Worm (Caenorhabditis elegans) whole organism, L2 larva: ENCODE measurements around the gene ech-3.

ENCODE experiments used
- C34F6.9 ChIP-seq: fragments of 150-350 bp; optimal IDR thresholded peaks from 2 replicates; lab custom pipeline; 2014; ENCODE audit warnings: missing biosample characterization, missing genetic modification characterization
- F13H6.1 ChIP-seq: sonication (generic microtip); optimal IDR thresholded peaks from 2 replicates; lab custom pipeline; 2016; ENCODE audit warnings: missing genetic modification characterization, missing compliant biosample characterization
- R02D3.7 ChIP-seq: fragments of 150-350 bp; optimal IDR thresholded peaks from 2 replicates; lab custom pipeline; 2014; ENCODE audit warnings: missing biosample characterization, missing genetic modification characterization
- Y55F3AM.14 ChIP-seq: fragments of 200-800 bp; sonication (Bioruptor generic); optimal IDR thresholded peaks from 2 replicates; lab custom pipeline; 2018; ENCODE audit warnings: mild to moderate bottlenecking, missing genetic modification characterization, missing compliant biosample characterization
- ZK546.5 ChIP-seq: sonication (generic microtip); optimal IDR thresholded peaks from 2 replicates; lab custom pipeline; 2017; ENCODE audit warnings: missing biosample characterization, missing genetic modification characterization
- alr-1 ChIP-seq: fragments of 150-350 bp; optimal IDR thresholded peaks from 2 replicates; lab custom pipeline; 2014; ENCODE audit warnings: missing biosample characterization, missing genetic modification characterization
- blmp-1 ChIP-seq: sonication (generic microtip); optimal IDR thresholded peaks from 2 replicates; lab custom pipeline; 2017; ENCODE audit warnings: missing genetic modification characterization, mild to moderate bottlenecking, missing compliant biosample characterization, antibody characterized with exemption, moderate library complexity; ENCODE audit not compliant: insufficient read depth
- ceh-16 ChIP-seq: fragments of 150-350 bp; optimal IDR thresholded peaks from 2 replicates; lab custom pipeline; 2014; ENCODE audit warnings: missing biosample characterization, missing genetic modification characterization
- crh-2 ChIP-seq: sonication (generic microtip); optimal IDR thresholded peaks from 2 replicates; lab custom pipeline; 2017; ENCODE audit warnings: missing biosample characterization, missing genetic modification characterization
- egl-27 ChIP-seq: sonication (generic microtip); optimal IDR thresholded peaks from 3 replicates; lab custom pipeline; 2017; ENCODE audit warnings: missing biosample characterization, missing genetic modification reagents, missing genetic modification characterization
- elt-1 ChIP-seq: fragments of 150-350 bp; optimal IDR thresholded peaks from 2 replicates; lab custom pipeline; 2014; ENCODE audit warnings: missing biosample characterization, missing genetic modification characterization
- fos-1 ChIP-seq: fragments of 150-350 bp; optimal IDR thresholded peaks from 2 replicates; lab custom pipeline; 2014; ENCODE audit warnings: missing biosample characterization, missing genetic modification characterization
- gmeb-1 ChIP-seq: fragments of 150-350 bp; optimal IDR thresholded peaks from 2 replicates; lab custom pipeline; 2014; ENCODE audit warnings: missing biosample characterization, missing genetic modification characterization
- lin-39 ChIP-seq: fragments of 150-350 bp; optimal IDR thresholded peaks from 2 replicates; lab custom pipeline; 2014; ENCODE audit warnings: missing biosample characterization, missing genetic modification reagents, missing genetic modification characterization
- lsy-2 ChIP-seq, 2 experiments: fragments of 150-350 bp in 1 of 2; sonication (generic microtip) in 1 of 2; optimal IDR thresholded peaks; 2 replicates each; lab custom pipeline; 2014 to 2017; ENCODE audit warnings: missing biosample characterization in 2 of 2, missing genetic modification characterization in 2 of 2
- mab-5 ChIP-seq: fragments of 150-350 bp; optimal IDR thresholded peaks from 2 replicates; lab custom pipeline; 2014; ENCODE audit warnings: missing biosample characterization, missing genetic modification characterization
- mdl-1 ChIP-seq, 2 experiments: fragments of 150-350 bp in 1 of 2; sonication (generic microtip) in 1 of 2; optimal IDR thresholded peaks; 2 replicates each; lab custom pipeline; 2017; ENCODE audit warnings: missing biosample characterization in 2 of 2, missing genetic modification characterization in 2 of 2
- nhr-11 ChIP-seq: fragments of 150-350 bp; optimal IDR thresholded peaks from 2 replicates; lab custom pipeline; 2014; ENCODE audit warnings: missing biosample characterization, missing genetic modification characterization
- nhr-129 ChIP-seq: fragments of 150-350 bp; optimal IDR thresholded peaks from 2 replicates; lab custom pipeline; 2014; ENCODE audit warnings: missing biosample characterization, missing genetic modification characterization
- nhr-21 ChIP-seq: fragments of 150-350 bp; optimal IDR thresholded peaks from 2 replicates; lab custom pipeline; 2014; ENCODE audit warnings: missing biosample characterization, missing genetic modification characterization
- nhr-237 ChIP-seq: fragments of 150-350 bp; optimal IDR thresholded peaks from 2 replicates; lab custom pipeline; 2014; ENCODE audit warnings: missing biosample characterization, missing genetic modification characterization
- nhr-25 ChIP-seq: fragments of 150-350 bp; sonication (generic microtip); optimal IDR thresholded peaks from 3 replicates; lab custom pipeline; 2014; ENCODE audit warnings: missing biosample characterization, missing genetic modification characterization
- nhr-6 ChIP-seq: fragments of 150-350 bp; optimal IDR thresholded peaks from 2 replicates; lab custom pipeline; 2014; ENCODE audit warnings: missing biosample characterization, missing genetic modification characterization
- sem-4 ChIP-seq: fragments of 150-350 bp; optimal IDR thresholded peaks from 2 replicates; lab custom pipeline; 2014; ENCODE audit warnings: missing biosample characterization, missing genetic modification reagents, missing genetic modification characterization
- skn-1 ChIP-seq: sonication (generic microtip); optimal IDR thresholded peaks from 2 replicates; lab custom pipeline; 2017; ENCODE audit warnings: missing biosample characterization, missing genetic modification characterization
- sma-9 ChIP-seq, 2 experiments: fragments of 150-350 bp in 1 of 2; sonication (generic microtip) in 1 of 2; optimal IDR thresholded peaks; 2 replicates each; lab custom pipeline; 2014 to 2016; ENCODE audit warnings: missing genetic modification characterization in 2 of 2, mild to moderate bottlenecking in 1 of 2, missing biosample characterization in 1 of 2, missing compliant biosample characterization in 1 of 2, missing genetic modification reagents in 1 of 2, moderate library complexity in 1 of 2
- unc-39 ChIP-seq: fragments of 150-350 bp; optimal IDR thresholded peaks from 2 replicates; lab custom pipeline; 2014; ENCODE audit warnings: missing biosample characterization, missing genetic modification characterization
- unc-55 ChIP-seq: fragments of 150-350 bp; sonication (generic microtip); optimal IDR thresholded peaks from 3 replicates; lab custom pipeline; 2014; ENCODE audit warnings: missing biosample characterization, missing genetic modification reagents, missing genetic modification characterization
- unc-62 ChIP-seq: fragments of 150-350 bp; optimal IDR thresholded peaks from 2 replicates; lab custom pipeline; 2014; ENCODE audit warnings: missing biosample characterization, missing genetic modification reagents, missing genetic modification characterization
- ztf-4 ChIP-seq: fragments of 150-350 bp; optimal IDR thresholded peaks from 2 replicates; lab custom pipeline; 2014; ENCODE audit warnings: missing biosample characterization, missing genetic modification characterization

Gene ech-3

ce11 chrV:7980993-7981595, 40.9 kb upstream of the ech-3 start, which contains the start of gene F26D11.1:
Gene F26D11.1 (plus strand): TSS chrV:7981545.
- TF ChIP-seq alr-1 (tag; lab: Kevin White, UChicago) (no peak), ztf-4 (tag; lab: Kevin White, UChicago) (no peak), nhr-11 (tag; lab: Kevin White, UChicago) (no peak), fos-1 (tag; lab: Kevin White, UChicago) (no peak), sma-9 (GFP tag; optimal IDR thresholded peaks at IDR 0.05; lab: Kevin White, UChicago) (no peak), sma-9 (tag; optimal IDR thresholded peaks at IDR 0.05; lab: Kevin White, UChicago) (no peak), egl-27 (tag; lab: Kevin White, UChicago) (no peak), crh-2 (tag; lab: Kevin White, UChicago) (no peak), unc-55 (GFP tag; lab: Kevin White, UChicago) (no peak), nhr-25 (tag; lab: Kevin White, UChicago) (no peak), R02D3.7 (no peak), lsy-2 (tag; optimal IDR thresholded peaks at IDR 0.05; lab: Kevin White, UChicago) (no peak), F13H6.1 (tag; lab: Kevin White, UChicago) (no peak), mab-5 (tag; lab: Kevin White, UChicago) (no peak), nhr-21 (tag; lab: Kevin White, UChicago) (no peak), unc-39 (no peak), mdl-1 (tag; optimal IDR thresholded peaks at IDR 0.05; lab: Kevin White, UChicago) (no peak), nhr-6 (tag; lab: Kevin White, UChicago) (no peak), sem-4 (tag; lab: Kevin White, UChicago) (no peak)

DNA sequence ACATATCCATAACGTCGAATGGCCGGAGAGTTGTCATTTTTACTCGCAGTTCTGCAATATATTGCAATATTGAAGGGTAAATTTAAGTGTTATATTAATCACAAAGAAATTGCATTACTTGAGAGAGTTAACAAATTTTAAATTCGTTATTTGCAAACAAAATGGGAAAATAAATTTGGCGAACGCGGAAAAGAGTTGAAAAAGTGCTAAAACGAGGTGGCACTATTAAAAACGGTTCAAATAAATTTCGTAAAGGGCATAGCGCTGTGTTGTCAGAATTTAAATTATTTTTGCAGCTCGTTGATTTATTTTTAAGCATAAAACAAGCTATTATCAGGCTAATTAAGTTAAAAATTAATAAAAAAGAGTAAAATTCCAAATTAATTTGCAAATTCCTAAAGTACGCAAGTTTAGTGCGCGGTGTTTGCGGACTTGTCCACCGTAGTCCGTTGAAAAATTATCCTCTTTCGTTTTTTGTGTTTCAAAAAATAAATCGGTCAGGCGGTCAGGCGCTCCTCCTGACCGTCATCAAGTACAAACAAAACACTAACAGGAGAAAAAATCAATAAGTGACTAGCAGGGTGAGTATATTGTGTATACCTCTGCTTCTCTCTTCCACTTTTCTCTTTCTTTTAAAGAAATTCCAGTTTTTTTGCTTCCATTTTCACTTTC, 38.5 kb upstream of the ech-3 start, which contains the start of the genes natb-1 and abhd-12:
TSS of gene natb-1 (minus strand) at position 51 of the 672 bp plus-strand sequence.
TSS of gene abhd-12 (plus strand) at position 499 of the 672 bp plus-strand sequence.
- TF ChIP-seq nhr-237 (no peak), lsy-2 (tag; optimal IDR thresholded peaks at IDR 0.05; lab: Kevin White, UChicago) (peak; percentile 84 to 96), ZK546.5 (no peak), crh-2 (tag; lab: Kevin White, UChicago) (peak; percentile 12), C34F6.9 (peak; percentile 75), nhr-129 (tag; lab: Kevin White, UChicago) (peak; percentile 45), unc-55 (GFP tag; lab: Kevin White, UChicago) (peak; percentile 72), gmeb-1 (tag; lab: Kevin White, UChicago) (peak; percentile 54), lin-39 (tag; lab: Kevin White, UChicago) (no peak), nhr-25 (tag; lab: Kevin White, UChicago) (peak; percentile 30), unc-39 (no peak), blmp-1 (tag; lab: Kevin White, UChicago) (peak; percentile 3), fos-1 (tag; lab: Kevin White, UChicago) (peak; percentile 20)

ce11 chrV:7985860-7986259, 36.2 kb upstream of the ech-3 start, which contains the start of gene Y97E10AL.1:
Gene Y97E10AL.1 (plus strand): TSS chrV:7986160.
- TF ChIP-seq ZK546.5, result no peak
- TF ChIP-seq R02D3.7, result no peak
- TF ChIP-seq nhr-21 (tag; lab: Kevin White, UChicago), result no peak
- no peak for TF ChIP-seq nhr-25 (tag; lab: Kevin White, UChicago)
- TF ChIP-seq Y55F3AM.14, result no peak

- no peak for TF ChIP-seq ceh-16 (tag; lab: Kevin White, UChicago)
- no peak for TF ChIP-seq unc-62 (GFP tag; lab: Kevin White, UChicago)
- TF ChIP-seq egl-27 (tag; lab: Kevin White, UChicago), result no peak
- TF ChIP-seq ztf-4 (tag; lab: Kevin White, UChicago), result no peak
- TF ChIP-seq skn-1, result no peak
- TF ChIP-seq elt-1 (tag; lab: Kevin White, UChicago), result no peak
- TF ChIP-seq, all 48 proteins: peak for 0
Observed at ce11 chrV:7994570-7994969, 27.4 kb upstream of the ech-3 start, which contains the start of gene ceh-76. Gene ceh-76 (minus strand): TSS chrV:7994670.

ce11 chrV:7995165-7995564, 26.9 kb upstream of the ech-3 start:
- no peak for TF ChIP-seq gmeb-1 (tag; lab: Kevin White, UChicago)
- TF ChIP-seq, all 48 proteins: peak for 0
